Worm (Caenorhabditis elegans) whole organism, L4 larva: ENCODE measurements around the gene ZK546.19.

Experiments used
- R02D3.7 ChIP-seq: fragments of 150-350 bp; sonication (generic microtip); optimal IDR thresholded peaks from 3 replicates; lab custom pipeline; 2014; ENCODE audit warnings: missing biosample characterization, missing genetic modification characterization
- aly-2 ChIP-seq: sonication (generic microtip); optimal IDR thresholded peaks from 2 replicates; lab custom pipeline; 2018; ENCODE audit warnings: missing biosample characterization, missing genetic modification characterization
- ceh-82 ChIP-seq: sonication (generic microtip); optimal IDR thresholded peaks from 2 replicates; lab custom pipeline; 2017; ENCODE audit warnings: missing biosample characterization, missing genetic modification characterization
- ces-1 ChIP-seq: fragments of 150-350 bp; sonication (generic microtip); optimal IDR thresholded peaks from 4 replicates; lab custom pipeline; 2014; ENCODE audit warnings: missing biosample characterization, missing genetic modification reagents, missing genetic modification characterization
- daf-16 ChIP-seq, 3 experiments: sonication (generic microtip); optimal IDR thresholded peaks; 2 replicates each; lab custom pipeline; 2016 to 2017; ENCODE audit warnings: missing genetic modification characterization in 3 of 3, missing genetic modification reagents in 3 of 3, mild to moderate bottlenecking in 2 of 3, missing compliant biosample characterization in 2 of 3, missing biosample characterization in 1 of 3, moderate library complexity in 1 of 3
- dmd-8 ChIP-seq: fragments of 200-800 bp; sonication (Bioruptor generic); IDR thresholded peaks from 2 replicates; pipeline ENCODE4 v1.3.6; 2022; ENCODE audit warnings: missing genetic modification characterization, missing compliant biosample characterization
- jun-1 ChIP-seq: fragments of 150-350 bp; optimal IDR thresholded peaks from 2 replicates; lab custom pipeline; 2014; ENCODE audit warnings: missing biosample characterization, missing genetic modification reagents, missing genetic modification characterization
- nhr-237 ChIP-seq: sonication (generic microtip); optimal IDR thresholded peaks from 2 replicates; lab custom pipeline; 2017; ENCODE audit warnings: missing biosample characterization, missing genetic modification characterization
- nhr-41 ChIP-seq: fragments of 200-800 bp; sonication (Bioruptor generic); IDR thresholded peaks from 2 replicates; pipeline ENCODE4 v1.3.6; 2022; ENCODE audit warnings: missing genetic modification reagents, missing genetic modification characterization, missing compliant biosample characterization
- zag-1 ChIP-seq: fragments of 150-350 bp; optimal IDR thresholded peaks from 2 replicates; lab custom pipeline; 2014; ENCODE audit warnings: missing biosample characterization, missing genetic modification characterization
- ztf-11 ChIP-seq: fragments of 150-350 bp; optimal IDR thresholded peaks from 2 replicates; lab custom pipeline; 2014; ENCODE audit warnings: missing biosample characterization, missing genetic modification characterization

DNA sequence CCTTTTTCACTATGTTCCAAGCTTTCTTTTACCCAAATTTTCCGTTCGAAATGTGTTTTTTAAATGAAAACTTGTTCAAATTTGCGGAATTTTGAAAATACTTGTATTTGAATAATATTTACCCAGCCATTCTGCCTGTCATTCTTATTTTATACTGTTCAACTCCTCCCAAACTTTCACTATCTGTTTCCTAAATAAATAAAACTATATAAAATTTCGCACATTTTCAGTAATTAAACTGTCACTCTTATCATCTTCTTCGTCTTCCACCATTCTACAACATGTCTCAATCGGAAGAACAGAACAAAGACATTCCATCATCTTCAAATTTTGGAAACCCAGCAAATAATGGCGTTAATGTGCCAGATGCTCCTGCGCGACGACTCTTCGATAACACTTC, 36.7 kb upstream of the ZK546.19 start, which contains the start of gene btbd-10:
- TF ChIP-seq R02D3.7 (tag; lab: Kevin White, UChicago) (no peak), ztf-11 (tag; lab: Kevin White, UChicago) (no peak), nhr-237 (tag; lab: Kevin White, UChicago) (no peak), zag-1 (tag; lab: Kevin White, UChicago) (no peak), jun-1 (tag; lab: Kevin White, UChicago) (no peak), ces-1 (GFP tag; lab: Kevin White, UChicago) (no peak), dmd-8 (no peak), daf-16 (GFP tag; optimal IDR thresholded peaks at IDR 0.05; lab: Kevin White, UChicago) (no peak), daf-16 (tag; optimal IDR thresholded peaks at IDR 0.05; lab: Kevin White, UChicago) (peak; percentile 62), ceh-82 (no peak), nhr-41 (GFP tag; lab: Robert Waterston, UW) (no peak), aly-2 (no peak)
